Worm (Caenorhabditis elegans) whole organism, late embryonic: ENCODE measurements around the gene nlp-46.

Experiments
- ama-1 ChIP-seq: fragments of 150-350 bp; optimal IDR thresholded peaks from 2 replicates; lab custom pipeline; 2014
- ceh-22 ChIP-seq: sonication (generic microtip); optimal IDR thresholded peaks from 2 replicates; lab custom pipeline; 2017; ENCODE audit warnings: missing biosample characterization, missing genetic modification characterization
- ets-4 ChIP-seq: sonication (generic microtip); optimal IDR thresholded peaks from 2 replicates; lab custom pipeline; 2016; ENCODE audit warnings: missing genetic modification characterization, missing compliant biosample characterization
- fkh-6 ChIP-seq: sonication (generic microtip); optimal IDR thresholded peaks from 2 replicates; lab custom pipeline; 2016; ENCODE audit warnings: missing genetic modification characterization, missing compliant biosample characterization
- hlh-15 ChIP-seq: sonication (generic microtip); optimal IDR thresholded peaks from 2 replicates; lab custom pipeline; 2016; ENCODE audit warnings: missing genetic modification characterization, missing compliant biosample characterization
- hlh-30 ChIP-seq: sonication (generic microtip); optimal IDR thresholded peaks from 2 replicates; lab custom pipeline; 2017; ENCODE audit warnings: antibody characterized with exemption, missing genetic modification characterization, missing compliant biosample characterization; ENCODE audit not compliant: insufficient read depth
- madf-2 ChIP-seq: sonication (generic microtip); optimal IDR thresholded peaks from 2 replicates; lab custom pipeline; 2017; ENCODE audit warnings: missing genetic modification characterization, missing compliant biosample characterization
- nhr-11 ChIP-seq: fragments of 150-350 bp; optimal IDR thresholded peaks from 2 replicates; lab custom pipeline; 2014; ENCODE audit warnings: missing biosample characterization, missing genetic modification characterization
- pax-1 ChIP-seq: fragments of 150-350 bp; optimal IDR thresholded peaks from 2 replicates; lab custom pipeline; 2014; ENCODE audit warnings: missing biosample characterization, missing genetic modification characterization
- pqm-1 ChIP-seq: sonication (generic microtip); optimal IDR thresholded peaks from 2 replicates; lab custom pipeline; 2016; ENCODE audit warnings: missing genetic modification characterization, missing compliant biosample characterization
- sox-4 ChIP-seq: sonication (generic microtip); optimal IDR thresholded peaks from 2 replicates; lab custom pipeline; 2017; ENCODE audit warnings: mild to moderate bottlenecking, missing genetic modification characterization, inconsistent platforms, missing compliant biosample characterization
- unc-3 ChIP-seq, 2 experiments: fragments of 200-800 bp in 1 of 2; sonication (Bioruptor generic) in 1 of 2; sonication (generic microtip) in 1 of 2; conservative IDR thresholded peaks in 1 of 2; optimal IDR thresholded peaks in 1 of 2; 2 replicates each; pipeline versions ENCODE4 v1.3.6 to Lab custom; 2016 to 2022; ENCODE audit warnings: missing compliant biosample characterization in 2 of 2, missing genetic modification characterization in 2 of 2, missing genetic modification reagents in 1 of 2

DNA sequence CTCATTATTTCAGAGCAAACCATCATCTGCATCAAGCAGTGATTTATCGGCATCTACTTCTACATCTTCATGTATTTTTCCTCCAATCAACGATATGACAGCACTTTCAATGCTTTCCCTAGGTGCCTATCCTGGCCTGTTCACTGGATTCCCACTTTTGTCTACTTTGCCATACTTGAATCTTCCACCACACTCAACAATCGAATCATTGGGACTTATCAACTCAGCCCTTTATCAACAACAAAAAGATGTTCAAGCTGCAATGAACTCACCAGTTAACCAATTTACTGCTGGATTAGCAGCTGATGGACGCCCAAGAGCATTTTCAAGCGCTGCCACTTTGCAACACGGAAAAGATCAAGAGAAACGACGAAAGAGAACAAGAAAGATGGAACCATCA lies 35.1 kb upstream of the nlp-46 start:
- TF ChIP-seq ets-4 (no peak), madf-2 (tag; lab: Kevin White, UChicago) (no peak), ama-1 (lab: Kevin White, UChicago) (no peak), fkh-6 (tag; lab: Kevin White, UChicago) (no peak), pqm-1 (tag; lab: Kevin White, UChicago) (no peak), sox-4 (tag; lab: Kevin White, UChicago) (no peak), hlh-30 (no peak), ceh-22 (tag; lab: Kevin White, UChicago) (no peak), hlh-15 (no peak), nhr-11 (tag; lab: Kevin White, UChicago) (no peak), pax-1 (no peak), unc-3 (GFP tag; conservative IDR thresholded peaks at IDR 0.05; lab: Robert Waterston, UW) (no peak), unc-3 (tag; optimal IDR thresholded peaks at IDR 0.05; lab: Kevin White, UChicago) (no peak)
